Worm (Caenorhabditis elegans): ENCODE data around the gene B0281.4.

ce11 chrII:2322857-2323518 is 24.3 kb upstream of the B0281.4 start, which contains the start of the genes ZK1240.6 and ZK1240.2:
- no peak for TF ChIP-seq elt-3 (tag; optimal IDR thresholded peaks at IDR 0.05)
- no peak for TF ChIP-seq flh-1 (GFP tag; optimal IDR thresholded peaks at IDR 0.05)
- TF ChIP-seq tbx-8 (GFP tag; optimal IDR thresholded peaks at IDR 0.05) = no peak
- no peak for TF ChIP-seq unc-120 (tag; optimal IDR thresholded peaks at IDR 0.05; ENCODE audit: poor library complexity, severe bottlenecking)
- TF ChIP-seq lsy-2 (tag; optimal IDR thresholded peaks at IDR 0.05) = no peak
- no peak for TF ChIP-seq sptf-1 (tag; optimal IDR thresholded peaks at IDR 0.05)
- no peak for TF ChIP-seq elt-1 (tag; optimal IDR thresholded peaks at IDR 0.05; ENCODE audit: borderline replicate concordance, insufficient read depth)
- no peak for TF ChIP-seq nhr-76 (tag; optimal IDR thresholded peaks at IDR 0.05)
- no peak for TF ChIP-seq ces-1 (GFP tag; optimal IDR thresholded peaks at IDR 0.05)
